Worm (Caenorhabditis elegans) whole organism, L1 larva: ENCODE measurements around the gene str-5.
A peak's percentile ranks its signal among the peaks of the same experiment; 100 is the strongest.

Experiments
- C04F5.9 ChIP-seq: sonication (generic microtip); optimal IDR thresholded peaks from 2 replicates; lab custom pipeline; 2016; ENCODE audit warnings: missing genetic modification characterization, missing compliant biosample characterization
- aha-1 ChIP-seq: fragments of 150-350 bp; optimal IDR thresholded peaks from 2 replicates; lab custom pipeline; 2014; ENCODE audit warnings: missing biosample characterization, missing genetic modification characterization
- dpl-1 ChIP-seq, 3 experiments: fragments of 150-350 bp in 2 of 3; sonication (generic microtip) in 1 of 3; optimal IDR thresholded peaks; 2 replicates each; lab custom pipeline; 2014 to 2017; ENCODE audit warnings: missing biosample characterization in 3 of 3, missing genetic modification characterization in 3 of 3, missing genetic modification reagents in 3 of 3
- elt-3 ChIP-seq, 6 experiments: fragments of 150-350 bp in 1 of 6; sonication (generic microtip); optimal IDR thresholded peaks; 2 replicates each; lab custom pipeline; 2017 to 2018; ENCODE audit warnings: missing biosample characterization in 6 of 6, missing genetic modification characterization in 6 of 6, inconsistent platforms in 1 of 6
- irx-1 ChIP-seq: sonication (generic microtip); optimal IDR thresholded peaks from 2 replicates; lab custom pipeline; 2016; ENCODE audit warnings: missing genetic modification characterization, missing compliant biosample characterization
- jun-1 ChIP-seq: fragments of 150-350 bp; optimal IDR thresholded peaks from 2 replicates; lab custom pipeline; 2014; ENCODE audit warnings: missing biosample characterization, missing genetic modification reagents, missing genetic modification characterization
- lin-15B ChIP-seq: fragments of 150-350 bp; sonication (generic microtip); optimal IDR thresholded peaks from 3 replicates; lab custom pipeline; 2014; ENCODE audit warnings: missing biosample characterization, missing genetic modification characterization
- nhr-12 ChIP-seq: sonication (generic microtip); optimal IDR thresholded peaks from 2 replicates; lab custom pipeline; 2017; ENCODE audit warnings: missing biosample characterization, missing genetic modification characterization
- pqm-1 ChIP-seq: sonication (generic microtip); optimal IDR thresholded peaks from 3 replicates; lab custom pipeline; 2017; ENCODE audit warnings: missing biosample characterization, missing genetic modification characterization
- skn-1 ChIP-seq: fragments of 150-350 bp; optimal IDR thresholded peaks from 2 replicates; lab custom pipeline; 2014; ENCODE audit warnings: missing biosample characterization, missing genetic modification characterization
- snpc-4 ChIP-seq: fragments of 150-350 bp; optimal IDR thresholded peaks from 2 replicates; lab custom pipeline; 2014; ENCODE audit warnings: missing biosample characterization, missing genetic modification characterization
- unc-62 ChIP-seq: fragments of 150-350 bp; optimal IDR thresholded peaks from 2 replicates; lab custom pipeline; 2014; ENCODE audit warnings: missing biosample characterization, missing genetic modification reagents, missing genetic modification characterization
- ztf-4 ChIP-seq: fragments of 150-350 bp; optimal IDR thresholded peaks from 2 replicates; lab custom pipeline; 2014; ENCODE audit warnings: missing biosample characterization, missing genetic modification characterization

ce11 chrV:15704745-15705144, 48.3 kb upstream of the str-5 start, which contains the start of gene twk-34:
- TF ChIP-seq unc-62 (GFP tag; lab: Kevin White, UChicago) (no peak), snpc-4 (tag; lab: Kevin White, UChicago) (no peak), dpl-1 (GFP tag; optimal IDR thresholded peaks at IDR 0.05; lab: Kevin White, UChicago) (no peak), ztf-4 (tag; lab: Kevin White, UChicago) (no peak), aha-1 (tag; lab: Kevin White, UChicago) (no peak), nhr-12 (tag; lab: Kevin White, UChicago) (no peak), C04F5.9 (tag; lab: Kevin White, UChicago) (no peak), lin-15B (tag; lab: Kevin White, UChicago) (no peak), jun-1 (tag; lab: Kevin White, UChicago) (no peak), elt-3 (tag; optimal IDR thresholded peaks at IDR 0.05; lab: Kevin White, UChicago) (peak in 1 of 6 experiments; percentile 51), skn-1 (tag; lab: Kevin White, UChicago) (no peak), irx-1 (tag; lab: Kevin White, UChicago) (no peak), pqm-1 (tag; lab: Kevin White, UChicago) (no peak)
